Fruit fly (Drosophila melanogaster): ENCODE results near the gene sing.

Gene sing

DNA sequence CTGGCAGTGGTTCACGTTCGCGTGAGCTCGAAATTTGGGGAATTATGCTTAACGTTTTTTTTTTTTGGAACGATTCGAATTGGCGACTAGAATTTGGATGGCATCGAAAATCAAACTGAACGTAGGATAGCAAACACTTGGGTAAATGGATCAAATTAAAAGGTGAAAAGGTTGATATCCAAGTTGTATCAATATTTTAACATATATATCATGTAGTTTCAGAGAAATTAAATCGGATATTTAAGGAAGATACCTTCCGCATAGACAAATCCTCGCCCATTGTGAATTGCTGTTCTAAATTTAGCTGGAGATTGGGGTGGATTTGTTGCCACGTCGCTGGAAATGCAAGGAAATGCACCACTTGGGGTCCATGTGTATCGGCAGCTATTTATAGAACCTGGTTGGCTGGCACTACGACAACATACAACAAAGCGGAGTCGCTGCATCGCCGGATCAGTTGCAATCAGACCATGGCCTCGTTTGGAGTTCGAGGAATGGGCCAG, at the start of gene sing, which contains the start of gene CG13010:
TSS of gene sing (plus strand) at position 453 of the 503 bp plus-strand sequence.
TSS of gene CG13010 (minus strand) at position 101 of the 503 bp plus-strand sequence.
- no peak for TF ChIP-seq CG33017 (tag; optimal IDR thresholded peaks at IDR 0.05)
- no peak for TF ChIP-seq CG14711 (tag; optimal IDR thresholded peaks at IDR 0.05)
- TF ChIP-seq Clk (GFP tag; optimal IDR thresholded peaks at IDR 0.05): no peak
- no peak for TF ChIP-seq kay (GFP tag; ENCODE audit: borderline replicate concordance)

- no peak for TF ChIP-seq bab1 (GFP tag; optimal IDR thresholded peaks at IDR 0.05)
- no peak for TF ChIP-seq Mnt (GFP tag; optimal IDR thresholded peaks at IDR 0.05)
- no peak for TF ChIP-seq toe (GFP tag; optimal IDR thresholded peaks at IDR 0.05)
Measured at dm6 chrX:16632135-16632534, 47.0 kb upstream of the sing start, which contains the start of gene CG9777. Gene CG9777 (minus strand): TSS chrX:16632235.

- TF ChIP-seq cnc (optimal IDR thresholded peaks at IDR 0.05) (no peak), CG14711 (tag; optimal IDR thresholded peaks at IDR 0.05) (no peak), cic (GFP tag; optimal IDR thresholded peaks at IDR 0.05) (peak; percentile 78), CG1620 (GFP tag; optimal IDR thresholded peaks at IDR 0.05) (no peak), CG7045 (GFP tag; optimal IDR thresholded peaks at IDR 0.05) (peak; percentile 6), Mnt (GFP tag; optimal IDR thresholded peaks at IDR 0.05) (peak; percentile 97), Crg-1 (GFP tag; optimal IDR thresholded peaks at IDR 0.05) (no peak), CG33017 (tag; optimal IDR thresholded peaks at IDR 0.05) (peak; percentile 1), pad (GFP tag; optimal IDR thresholded peaks at IDR 0.05) (peak; percentile 10), toe (GFP tag; optimal IDR thresholded peaks at IDR 0.05) (peak; percentile 8), CG5204 (GFP tag; optimal IDR thresholded peaks at IDR 0.05) (peak; percentile 22), CG11617 (GFP tag; optimal IDR thresholded peaks at IDR 0.05) (peak; percentile 11), CG7101 (tag; optimal IDR thresholded peaks at IDR 0.05) (no peak), Hr96 (GFP tag; optimal IDR thresholded peaks at IDR 0.05) (peak; percentile 29), CG12768 (GFP tag; optimal IDR thresholded peaks at IDR 0.05) (peak; percentile 96), tj (GFP tag; optimal IDR thresholded peaks at IDR 0.05) (peak; percentile 39)
Measured at dm6 chrX:16633181-16633957, 45.7 kb upstream of the sing start.

DNA sequence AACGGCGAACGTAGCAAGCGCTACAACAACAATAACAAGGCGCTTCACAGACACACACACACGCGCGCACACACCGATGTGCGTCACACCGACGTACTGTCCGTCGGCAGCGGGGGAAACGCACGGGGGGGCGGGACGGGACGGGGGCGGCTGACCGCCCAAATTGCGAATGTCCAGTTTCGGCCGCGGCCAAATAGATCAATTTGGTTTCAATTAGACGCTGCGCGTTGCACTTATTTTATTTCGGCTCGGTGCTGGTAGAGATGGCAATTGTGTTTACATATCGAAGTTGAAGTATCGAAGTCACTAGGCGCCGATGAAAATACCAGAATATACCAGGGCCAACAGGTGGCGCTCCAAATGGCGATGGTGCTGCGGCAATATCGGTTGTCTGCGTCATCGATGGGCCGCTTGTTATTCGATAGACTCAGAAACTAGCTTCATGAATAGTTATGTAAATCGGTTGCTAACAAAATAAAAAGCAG, 41.9 kb upstream of the sing start, which contains the start of gene Rok:
TSS of gene Rok (minus strand) at position 309 of the 485 bp plus-strand sequence.
- peak; percentile 41 for TF ChIP-seq tj (GFP tag; optimal IDR thresholded peaks at IDR 0.05)
- TF ChIP-seq cic (GFP tag; optimal IDR thresholded peaks at IDR 0.05): peak; percentile 30
- TF ChIP-seq CG12768 (GFP tag; optimal IDR thresholded peaks at IDR 0.05): no peak

- no peak for TF ChIP-seq cnc (optimal IDR thresholded peaks at IDR 0.05)
- peak; percentile 92 for TF ChIP-seq bab1 (GFP tag; optimal IDR thresholded peaks at IDR 0.05)
- TF ChIP-seq pad (GFP tag; optimal IDR thresholded peaks at IDR 0.05): peak; percentile 82
- peak; percentile 88 for TF ChIP-seq Crg-1 (GFP tag; optimal IDR thresholded peaks at IDR 0.05)
- peak; percentile 89 for TF ChIP-seq Hr96 (GFP tag; optimal IDR thresholded peaks at IDR 0.05)
- TF ChIP-seq ovo (GFP tag; optimal IDR thresholded peaks at IDR 0.05): peak; percentile 88
- peak; percentile 94 for TF ChIP-seq CG7101 (tag; optimal IDR thresholded peaks at IDR 0.05)
- TF ChIP-seq CG7045 (GFP tag; optimal IDR thresholded peaks at IDR 0.05): peak; percentile 58
- no peak for TF ChIP-seq cic (GFP tag; optimal IDR thresholded peaks at IDR 0.05)
- TF ChIP-seq CG12768 (GFP tag; optimal IDR thresholded peaks at IDR 0.05): peak; percentile 77
- TF ChIP-seq tj (GFP tag; optimal IDR thresholded peaks at IDR 0.05): peak; percentile 67
- peak; percentile 70 for TF ChIP-seq CG14711 (tag; optimal IDR thresholded peaks at IDR 0.05)
- peak; percentile 90 for TF ChIP-seq CG1620 (GFP tag; optimal IDR thresholded peaks at IDR 0.05)
- peak; percentile 93 for TF ChIP-seq Mnt (GFP tag; optimal IDR thresholded peaks at IDR 0.05)
- peak; percentile 65 for TF ChIP-seq CG5204 (GFP tag; optimal IDR thresholded peaks at IDR 0.05)
- peak; percentile 94 for TF ChIP-seq CG11617 (GFP tag; optimal IDR thresholded peaks at IDR 0.05)
- TF ChIP-seq CG33017 (tag; optimal IDR thresholded peaks at IDR 0.05): peak; percentile 59
- TF ChIP-seq toe (GFP tag; optimal IDR thresholded peaks at IDR 0.05): peak; percentile 54
- TF ChIP-seq kay (GFP tag; ENCODE audit: borderline replicate concordance): no peak
- peak; percentile 9 for TF ChIP-seq Clk (GFP tag; optimal IDR thresholded peaks at IDR 0.05)
Measured at dm6 chrX:16637594-16638485, 41.3 kb upstream of the sing start, which contains the start of gene RpS19a. Gene RpS19a (plus strand): TSS chrX:16637894.
